Fruit fly (Drosophila melanogaster): ENCODE data around the gene nAChRbeta2.

Gene nAChRbeta2

dm6 chr3R:24564191-24564798 lies 49.4 kb upstream of the nAChRbeta2 start (continued):
- TF ChIP-seq dpn (GFP tag; optimal IDR thresholded peaks at IDR 0.05) (no peak), CG16815 (GFP tag; optimal IDR thresholded peaks at IDR 0.05) (no peak), CG4730 (GFP tag; IDR thresholded peaks at IDR 0.05) (no peak), CG15601 (tag; optimal IDR thresholded peaks at IDR 0.05) (no peak), yki (optimal IDR thresholded peaks at IDR 0.05) (no peak), pb (GFP tag; optimal IDR thresholded peaks at IDR 0.05) (no peak), fru (optimal IDR thresholded peaks at IDR 0.05) (no peak), CG6791 (GFP tag; IDR thresholded peaks at IDR 0.05; ENCODE audit: partially characterized antibody) (no peak), cas (GFP tag; IDR thresholded peaks at IDR 0.05) (no peak), Nf-YC (tag; optimal IDR thresholded peaks at IDR 0.05) (peak; percentile 46), CG7987 (GFP tag; optimal IDR thresholded peaks at IDR 0.05) (peak; percentile 70), bbx (GFP tag; IDR thresholded peaks at IDR 0.05; ENCODE audit: partially characterized antibody) (no peak), Nf-YB (GFP tag; optimal IDR thresholded peaks at IDR 0.05) (no peak), croc (GFP tag; conservative IDR thresholded peaks at IDR 0.05) (no peak), Fer2 (tag; optimal IDR thresholded peaks at IDR 0.05) (no peak), CG9797 (GFP tag; optimal IDR thresholded peaks at IDR 0.05) (no peak), CG1602 (GFP tag; optimal IDR thresholded peaks at IDR 0.05) (no peak), exex (tag; optimal IDR thresholded peaks at IDR 0.05) (peak; percentile 82), Gsc (GFP tag; IDR thresholded peaks at IDR 0.05) (no peak), Hand (GFP tag; optimal IDR thresholded peaks at IDR 0.05) (no peak), hbn (GFP tag; IDR thresholded peaks at IDR 0.05; ENCODE audit: partially characterized antibody) (no peak), HmgZ (tag; optimal IDR thresholded peaks at IDR 0.05) (no peak), chinmo (GFP tag; IDR thresholded peaks at IDR 0.05; ENCODE audit: partially characterized antibody) (peak; percentile 68; the same call in 2 of the 4 replicates), sens (GFP tag) (no peak), HLHmδ (GFP tag; optimal IDR thresholded peaks at IDR 0.05) (no peak), CG10543 (GFP tag; optimal IDR thresholded peaks at IDR 0.05) (no peak), CG7963 (GFP tag; IDR thresholded peaks at IDR 0.05; ENCODE audit: partially characterized antibody) (no peak), sd (tag; optimal IDR thresholded peaks at IDR 0.05) (peak; percentile 93), scrt (GFP tag; optimal IDR thresholded peaks at IDR 0.05) (no peak), CG17186 (GFP tag; optimal IDR thresholded peaks at IDR 0.05) (no peak), ftz-f1 (GFP tag; optimal IDR thresholded peaks at IDR 0.05) (peak; percentile 82), Dbx (GFP tag; IDR thresholded peaks at IDR 0.05) (peak; percentile 27; the same call in 1 of the 3 replicates), Asciz (GFP tag; optimal IDR thresholded peaks at IDR 0.05) (no peak), wdn (GFP tag; IDR thresholded peaks at IDR 0.05) (no peak), CG3838 (GFP tag; optimal IDR thresholded peaks at IDR 0.05) (no peak), org-1 (GFP tag; optimal IDR thresholded peaks at IDR 0.05) (no peak), CG4328 (GFP tag; optimal IDR thresholded peaks at IDR 0.05) (no peak), Pdp1 (GFP tag; optimal IDR thresholded peaks at IDR 0.05) (peak in 1 of 2 experiments; percentile 77), p53 (GFP tag; optimal IDR thresholded peaks at IDR 0.05) (no peak), CG8290 (GFP tag; optimal IDR thresholded peaks at IDR 0.05) (no peak), CG8290 (tag; optimal IDR thresholded peaks at IDR 0.05) (peak in 1 of 2 experiments; percentile 37), gcm2 (GFP tag; optimal IDR thresholded peaks at IDR 0.05) (no peak), gsb (GFP tag; IDR thresholded peaks at IDR 0.05) (peak; percentile 10; the same call in 1 of the 2 replicates), Dip3 (GFP tag; optimal IDR thresholded peaks at IDR 0.05) (no peak), sim (GFP tag; IDR thresholded peaks at IDR 0.05) (no peak), GATAe (GFP tag; conservative IDR thresholded peaks at IDR 0.05) (0 out of 2 replicates have a peak, but pooled peaks have one; percentile 38), NC2α (GFP tag; optimal IDR thresholded peaks at IDR 0.05) (no peak), jigr1 (GFP tag; IDR thresholded peaks at IDR 0.05) (no peak), Hr78 (GFP tag; optimal IDR thresholded peaks at IDR 0.05) (no peak), ERR (GFP tag; optimal IDR thresholded peaks at IDR 0.05) (no peak), cwo (GFP tag; optimal IDR thresholded peaks at IDR 0.05) (peak; percentile 17)
